Worm (Caenorhabditis elegans) whole organism, L4 larva: ENCODE data around the gene srd-66.

ENCODE experiments used
- F26F4.8 ChIP-seq: fragments of 200-800 bp; sonication (Bioruptor generic); conservative IDR thresholded peaks from 2 replicates; pipeline ENCODE4 v1.3.6; 2022; ENCODE audit warnings: missing genetic modification characterization, missing compliant biosample characterization
- daf-19 ChIP-seq: fragments of 200-800 bp; sonication (Bioruptor generic); conservative IDR thresholded peaks from 2 replicates; pipeline ENCODE4 v1.3.6; 2022; ENCODE audit warnings: missing genetic modification characterization, missing compliant biosample characterization
- dpl-1 ChIP-seq: fragments of 150-350 bp; optimal IDR thresholded peaks from 2 replicates; lab custom pipeline; 2014; ENCODE audit warnings: missing biosample characterization, missing genetic modification reagents, missing genetic modification characterization
- mdl-1 ChIP-seq, 2 experiments: fragments of 150-350 bp in 1 of 2; sonication (generic microtip) in 1 of 2; optimal IDR thresholded peaks; 2 replicates each; lab custom pipeline; 2014 to 2017; ENCODE audit warnings: missing biosample characterization in 2 of 2, missing genetic modification characterization in 2 of 2
- nhr-25 ChIP-seq: sonication (generic microtip); optimal IDR thresholded peaks from 2 replicates; lab custom pipeline; 2017; ENCODE audit warnings: missing genetic modification characterization, mild to moderate bottlenecking, missing compliant biosample characterization, antibody characterized with exemption, moderate library complexity, borderline replicate concordance; ENCODE audit not compliant: insufficient read depth
- nhr-41 ChIP-seq: fragments of 200-800 bp; sonication (Bioruptor generic); IDR thresholded peaks from 2 replicates; pipeline ENCODE4 v1.3.6; 2022; ENCODE audit warnings: missing genetic modification reagents, missing genetic modification characterization, missing compliant biosample characterization
- nhr-77 ChIP-seq: fragments of 150-350 bp; optimal IDR thresholded peaks from 2 replicates; lab custom pipeline; 2014; ENCODE audit warnings: missing biosample characterization, missing genetic modification characterization
- skn-1 ChIP-seq: fragments of 150-350 bp; optimal IDR thresholded peaks from 2 replicates; lab custom pipeline; 2014; ENCODE audit warnings: missing biosample characterization, missing genetic modification characterization
- zfp-2 ChIP-seq: sonication (generic microtip); optimal IDR thresholded peaks from 2 replicates; lab custom pipeline; 2016; ENCODE audit warnings: mild to moderate bottlenecking, missing genetic modification characterization, missing compliant biosample characterization

DNA sequence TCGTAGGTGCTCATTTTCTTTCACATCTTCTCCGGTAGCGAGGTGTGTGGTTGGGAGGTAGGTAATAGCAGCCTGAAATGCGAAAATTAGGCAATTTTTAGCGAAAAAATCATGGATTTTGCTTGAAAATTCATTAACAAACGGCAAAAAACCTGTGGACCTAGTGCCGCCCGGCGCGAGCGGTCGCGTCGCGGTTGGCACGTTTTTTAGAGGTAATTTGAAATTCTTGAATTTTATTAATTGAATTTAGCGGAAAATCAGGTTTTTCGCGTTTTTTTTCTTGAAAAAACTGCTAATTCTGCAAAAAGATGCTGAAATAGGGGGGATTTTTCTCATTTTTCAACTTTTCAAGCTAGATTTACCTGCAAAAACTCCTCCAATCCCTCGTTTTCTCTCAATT lies 33.1 kb downstream of the srd-66 start:
- TF ChIP-seq nhr-25 (tag; lab: Kevin White, UChicago) (no peak), nhr-77 (tag; lab: Kevin White, UChicago) (no peak), dpl-1 (no peak), F26F4.8 (GFP tag; lab: Robert Waterston, UW) (no peak), nhr-41 (GFP tag; lab: Robert Waterston, UW) (no peak), mdl-1 (tag; optimal IDR thresholded peaks at IDR 0.05; lab: Kevin White, UChicago) (no peak), daf-19 (GFP tag; lab: Robert Waterston, UW) (no peak), skn-1 (tag; lab: Kevin White, UChicago) (no peak), zfp-2 (no peak)
